Worm (Caenorhabditis elegans) whole organism, mixed stage, embryonic: ENCODE data around the gene C06H5.14.
"Not testable (repeated sequence)": the region's sequence is repeated elsewhere in the genome, so short reads cannot be mapped to it uniquely, and the experiment has no call there.

Experiments
- M03D4.4 ChIP-seq: sonication (generic microtip); optimal IDR thresholded peaks from 2 replicates; lab custom pipeline; 2017; ENCODE audit warnings: mild to moderate bottlenecking, missing genetic modification characterization, missing compliant biosample characterization
- bed-3 ChIP-seq: fragments of 200-800 bp; sonication (Bioruptor generic); optimal IDR thresholded peaks from 3 replicates; lab custom pipeline; 2018; ENCODE audit warnings: mild to moderate bottlenecking, missing genetic modification characterization, moderate library complexity, missing compliant biosample characterization
- blmp-1 ChIP-seq: fragments of 150-350 bp; optimal IDR thresholded peaks from 2 replicates; lab custom pipeline; 2014; ENCODE audit warnings: missing biosample characterization, missing genetic modification characterization
- ceh-39 ChIP-seq: fragments of 150-350 bp; optimal IDR thresholded peaks from 2 replicates; lab custom pipeline; 2014; ENCODE audit warnings: missing biosample characterization, missing genetic modification characterization
- ceh-43 ChIP-seq: fragments of 200-800 bp; sonication (Bioruptor generic); optimal IDR thresholded peaks from 2 replicates; lab custom pipeline; 2018; ENCODE audit warnings: mild to moderate bottlenecking, missing genetic modification characterization, moderate library complexity, missing compliant biosample characterization
- ceh-83 ChIP-seq: fragments of 200-800 bp; sonication (Bioruptor generic); optimal IDR thresholded peaks from 2 replicates; lab custom pipeline; 2018; ENCODE audit warnings: mild to moderate bottlenecking, missing genetic modification characterization, missing compliant biosample characterization
- ces-1 ChIP-seq: fragments of 150-350 bp; optimal IDR thresholded peaks from 2 replicates; lab custom pipeline; 2014; ENCODE audit warnings: missing biosample characterization, missing genetic modification reagents, missing genetic modification characterization
- cnd-1 ChIP-seq: fragments of 200-800 bp; sonication (Bioruptor generic); optimal IDR thresholded peaks from 2 replicates; lab custom pipeline; 2018; ENCODE audit warnings: mild to moderate bottlenecking, missing genetic modification characterization, missing compliant biosample characterization
- drap-1 ChIP-seq: fragments of 200-800 bp; sonication (Bioruptor generic); optimal IDR thresholded peaks from 3 replicates; lab custom pipeline; 2018; ENCODE audit warnings: mild to moderate bottlenecking, missing genetic modification characterization, missing compliant biosample characterization
- elt-1 ChIP-seq: sonication (generic microtip); optimal IDR thresholded peaks from 2 replicates; lab custom pipeline; 2017; ENCODE audit warnings: missing genetic modification characterization, mild to moderate bottlenecking, missing compliant biosample characterization, antibody characterized with exemption, moderate library complexity, borderline replicate concordance; ENCODE audit not compliant: insufficient read depth
- elt-3 ChIP-seq: fragments of 150-350 bp; optimal IDR thresholded peaks from 2 replicates; lab custom pipeline; 2014; ENCODE audit warnings: missing biosample characterization, missing genetic modification characterization
- flh-1 ChIP-seq: fragments of 200-800 bp; sonication (Bioruptor generic); optimal IDR thresholded peaks from 2 replicates; lab custom pipeline; 2018; ENCODE audit warnings: mild to moderate bottlenecking, missing genetic modification characterization, moderate library complexity, missing compliant biosample characterization
- ham-2 ChIP-seq: fragments of 200-800 bp; sonication (Bioruptor generic); optimal IDR thresholded peaks from 2 replicates; lab custom pipeline; 2018; ENCODE audit warnings: mild to moderate bottlenecking, missing genetic modification characterization, missing compliant biosample characterization
- hlh-1 ChIP-seq: fragments of 150-350 bp; optimal IDR thresholded peaks from 2 replicates; lab custom pipeline; 2014; ENCODE audit warnings: missing biosample characterization, missing genetic modification reagents, missing genetic modification characterization
- lin-13 ChIP-seq: fragments of 150-350 bp; optimal IDR thresholded peaks from 2 replicates; lab custom pipeline; 2014; ENCODE audit warnings: missing biosample characterization, missing genetic modification characterization
- lin-32 ChIP-seq: fragments of 200-800 bp; sonication (Bioruptor generic); optimal IDR thresholded peaks from 2 replicates; lab custom pipeline; 2018; ENCODE audit warnings: mild to moderate bottlenecking, missing genetic modification characterization, missing compliant biosample characterization
- lsy-2 ChIP-seq: fragments of 150-350 bp; optimal IDR thresholded peaks from 2 replicates; lab custom pipeline; 2014; ENCODE audit warnings: missing biosample characterization, missing genetic modification characterization
- mep-1 ChIP-seq: fragments of 150-350 bp; optimal IDR thresholded peaks from 2 replicates; lab custom pipeline; 2017; ENCODE audit warnings: missing biosample characterization, missing genetic modification reagents, missing genetic modification characterization, inconsistent platforms
- mls-2 ChIP-seq: sonication (generic microtip); optimal IDR thresholded peaks from 2 replicates; lab custom pipeline; 2016; ENCODE audit warnings: mild to moderate bottlenecking, missing genetic modification characterization, moderate library complexity, missing compliant biosample characterization
- nhr-12 ChIP-seq: fragments of 150-350 bp; optimal IDR thresholded peaks from 2 replicates; lab custom pipeline; 2014; ENCODE audit warnings: missing biosample characterization, missing genetic modification characterization
- nhr-2 ChIP-seq: fragments of 150-350 bp; optimal IDR thresholded peaks from 2 replicates; lab custom pipeline; 2014; ENCODE audit warnings: missing biosample characterization, missing genetic modification characterization
- nhr-237 ChIP-seq: fragments of 150-350 bp; optimal IDR thresholded peaks from 2 replicates; lab custom pipeline; 2014; ENCODE audit warnings: missing biosample characterization, missing genetic modification characterization
- nhr-28 ChIP-seq: fragments of 150-350 bp; optimal IDR thresholded peaks from 2 replicates; lab custom pipeline; 2014; ENCODE audit warnings: missing biosample characterization, missing genetic modification characterization
- nhr-76 ChIP-seq: sonication (generic microtip); optimal IDR thresholded peaks from 2 replicates; lab custom pipeline; 2017; ENCODE audit warnings: missing biosample characterization, missing genetic modification characterization
- pha-4 ChIP-seq: fragments of 150-350 bp; optimal IDR thresholded peaks from 2 replicates; lab custom pipeline; 2018; ENCODE audit warnings: missing biosample characterization, missing genetic modification reagents, missing genetic modification characterization
- snpc-4 ChIP-seq: fragments of 150-350 bp; optimal IDR thresholded peaks from 2 replicates; lab custom pipeline; 2014; ENCODE audit warnings: missing biosample characterization, missing genetic modification characterization
- sptf-1 ChIP-seq: sonication (generic microtip); optimal IDR thresholded peaks from 2 replicates; lab custom pipeline; 2017; ENCODE audit warnings: mild to moderate bottlenecking, missing genetic modification characterization, moderate library complexity, missing compliant biosample characterization
- tbx-8 ChIP-seq: fragments of 200-800 bp; sonication (Bioruptor generic); optimal IDR thresholded peaks from 2 replicates; lab custom pipeline; 2018; ENCODE audit warnings: mild to moderate bottlenecking, missing genetic modification characterization, moderate library complexity, missing compliant biosample characterization
- unc-120 ChIP-seq: sonication (generic microtip); optimal IDR thresholded peaks from 2 replicates; lab custom pipeline; 2017; ENCODE audit warnings: missing genetic modification characterization, missing compliant biosample characterization; ENCODE audit not compliant: poor library complexity, severe bottlenecking
- unc-39 ChIP-seq: fragments of 150-350 bp; optimal IDR thresholded peaks from 2 replicates; lab custom pipeline; 2014; ENCODE audit warnings: missing biosample characterization, missing genetic modification characterization
- unc-62 ChIP-seq: fragments of 150-350 bp; optimal IDR thresholded peaks from 2 replicates; lab custom pipeline; 2014; ENCODE audit warnings: missing biosample characterization, missing genetic modification reagents, missing genetic modification characterization
- ztf-11 ChIP-seq: fragments of 150-350 bp; optimal IDR thresholded peaks from 2 replicates; lab custom pipeline; 2014; ENCODE audit warnings: missing biosample characterization, missing genetic modification characterization

Gene C06H5.14

ce11 chrV:17896736-17897353 is 7.1 kb upstream of the C06H5.14 start, which contains the start of gene fbxa-156:
TSS of gene fbxa-156 (minus strand) at chrV:17896786.
- TF ChIP-seq tbx-8 (GFP tag; lab: Kevin White, UChicago) (no peak), ces-1 (no peak), sptf-1 (no peak), unc-120 (tag; lab: Kevin White, UChicago) (no peak), ztf-11 (no peak), hlh-1 (no peak), unc-39 (tag; lab: Kevin White, UChicago) (no peak), blmp-1 (tag; lab: Kevin White, UChicago) (no peak)
- TF ChIP-seq, all 35 proteins: peak for 0

- not testable (repeated sequence) for TF ChIP-seq lsy-2 (tag; lab: Kevin White, UChicago); ceh-39; unc-39 (tag; lab: Kevin White, UChicago)
Measured at ce11 chrV:17897646-17898045, 6.3 kb upstream of the C06H5.14 start, which contains the start of gene C06H5.13. TSS of gene C06H5.13 (minus strand) at chrV:17897746.

- TF ChIP-seq ztf-11 (no peak), nhr-2 (no peak), elt-1 (tag; lab: Kevin White, UChicago) (no peak), nhr-76 (tag; lab: Kevin White, UChicago) (no peak), snpc-4 (tag; lab: Kevin White, UChicago) (no peak), mep-1 (tag; lab: Kevin White, UChicago) (no peak), lin-32 (GFP tag; lab: Kevin White, UChicago) (no peak), bed-3 (GFP tag; lab: Kevin White, UChicago) (no peak), ceh-43 (GFP tag; lab: Kevin White, UChicago) (no peak), ceh-39 (no peak), elt-3 (tag; lab: Kevin White, UChicago) (no peak), nhr-12 (tag; lab: Kevin White, UChicago) (no peak), sptf-1 (no peak)
- TF ChIP-seq, all 35 proteins: peak for 0
Measured at ce11 chrV:17899503-17899902, 4.4 kb upstream of the C06H5.14 start, which contains the start of gene fbxa-157. TSS of gene fbxa-157 (plus strand) at chrV:17899803.

- TF ChIP-seq ceh-43 (GFP tag; lab: Kevin White, UChicago) (no peak), nhr-28 (tag; lab: Kevin White, UChicago) (no peak), ham-2 (GFP tag; lab: Kevin White, UChicago) (no peak), bed-3 (GFP tag; lab: Kevin White, UChicago) (no peak), unc-39 (tag; lab: Kevin White, UChicago) (no peak), nhr-237 (tag; lab: Kevin White, UChicago) (no peak), ceh-83 (no peak)
- TF ChIP-seq, all 35 proteins: peak for 0
Measured at ce11 chrV:17905765-17906164, 1.8 kb downstream of the C06H5.14 start.

- TF ChIP-seq unc-120 (tag; lab: Kevin White, UChicago) (no peak), ham-2 (GFP tag; lab: Kevin White, UChicago) (no peak), hlh-1 (no peak), elt-3 (tag; lab: Kevin White, UChicago) (peak; percentile 36), elt-1 (tag; lab: Kevin White, UChicago) (no peak), unc-39 (tag; lab: Kevin White, UChicago) (no peak), lin-32 (GFP tag; lab: Kevin White, UChicago) (no peak), nhr-237 (tag; lab: Kevin White, UChicago) (no peak)
Measured at ce11 chrV:17910019-17910418, 6.1 kb downstream of the C06H5.14 start, which contains the start of gene dcar-1. TSS of gene dcar-1 (plus strand) at chrV:17910319.

- TF ChIP-seq ceh-39, result no peak
- peak; percentile 14 for TF ChIP-seq drap-1 (GFP tag; lab: Kevin White, UChicago)
Measured at ce11 chrV:17918726-17919125, 14.8 kb downstream of the C06H5.14 start, which contains the start of gene C06H5.8. TSS of gene C06H5.8 (plus strand) at chrV:17919026.

ce11 chrV:17921423-17921822 is 17.5 kb downstream of the C06H5.14 start, which contains the start of gene E01B7.2:
TSS of gene E01B7.2 (plus strand) at chrV:17921772.
- TF ChIP-seq ces-1, result peak; percentile 51
- TF ChIP-seq bed-3 (GFP tag; lab: Kevin White, UChicago), result no peak
- TF ChIP-seq lin-13 (tag; lab: Kevin White, UChicago), result peak; percentile 72
- TF ChIP-seq drap-1 (GFP tag; lab: Kevin White, UChicago), result no peak
- TF ChIP-seq unc-62 (GFP tag; lab: Kevin White, UChicago), result no peak
- peak; percentile 63 for TF ChIP-seq lsy-2 (tag; lab: Kevin White, UChicago)
- no peak for TF ChIP-seq ztf-11
- TF ChIP-seq sptf-1, result peak; percentile 10
- peak; percentile 5 for TF ChIP-seq hlh-1
- peak; percentile 57 for TF ChIP-seq pha-4
- no peak for TF ChIP-seq lin-32 (GFP tag; lab: Kevin White, UChicago)
- peak; percentile 86 for TF ChIP-seq ceh-39
- peak; percentile 43 for TF ChIP-seq mep-1 (tag; lab: Kevin White, UChicago)
- no peak for TF ChIP-seq cnd-1
- no peak for TF ChIP-seq tbx-8 (GFP tag; lab: Kevin White, UChicago)
- TF ChIP-seq flh-1 (GFP tag; lab: Kevin White, UChicago), result no peak
- no peak for TF ChIP-seq elt-3 (tag; lab: Kevin White, UChicago)
- no peak for TF ChIP-seq mls-2 (tag; lab: Kevin White, UChicago)
- peak; percentile 37 for TF ChIP-seq nhr-237 (tag; lab: Kevin White, UChicago)
- TF ChIP-seq M03D4.4, result no peak
